Worm (Caenorhabditis elegans): ENCODE measurements around the gene mob-1.

The mob-1 gene

DNA sequence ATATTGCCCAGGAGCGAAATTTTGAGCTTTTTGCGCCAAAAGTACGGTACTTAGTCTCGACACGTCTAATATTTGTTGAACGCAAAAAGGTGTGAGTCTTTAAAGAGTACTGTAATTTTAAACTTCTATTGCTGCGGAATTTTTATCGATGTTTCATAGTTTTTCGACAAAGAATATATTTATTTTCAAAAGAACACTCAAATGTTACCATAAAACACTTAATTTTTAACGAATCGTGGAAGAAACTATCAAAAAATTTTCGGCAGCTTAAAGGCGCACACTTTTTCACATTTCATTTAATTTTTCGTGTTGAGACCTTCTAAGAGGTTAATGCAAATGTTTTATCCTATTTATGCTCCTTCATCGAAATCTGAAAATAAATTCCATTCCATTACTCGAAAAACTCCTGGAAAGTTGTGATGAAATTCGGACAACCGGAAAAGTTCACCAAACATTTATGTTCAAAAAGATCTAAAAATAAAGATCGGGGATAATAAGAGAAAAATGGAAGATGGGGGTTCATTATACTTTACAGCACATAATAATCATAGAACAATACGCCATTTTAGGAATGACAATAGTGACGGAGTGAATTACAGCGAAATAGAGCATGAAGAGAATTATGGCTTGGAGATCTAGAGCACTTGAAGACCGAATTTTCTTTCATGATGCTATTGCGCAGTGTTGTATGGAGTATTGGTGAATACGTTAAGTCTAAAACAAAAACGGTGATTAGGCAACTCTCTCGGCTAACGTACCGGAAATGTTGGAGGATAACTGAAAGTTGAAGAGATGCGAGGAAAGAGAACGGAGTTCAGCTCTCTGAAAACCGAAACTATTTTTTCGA, 40.1 kb upstream of the mob-1 start (continued):
- TF ChIP-seq K12H6.12 (tag; optimal IDR thresholded peaks at IDR 0.05) = no peak
- peak; percentile 79 for TF ChIP-seq hsf-1 (GFP tag; IDR thresholded peaks at IDR 0.05)
- peak; percentile 53 for TF ChIP-seq pha-4 (tag; optimal IDR thresholded peaks at IDR 0.05)
- no peak for TF ChIP-seq F57C9.4 (tag; optimal IDR thresholded peaks at IDR 0.05)
- no peak for TF ChIP-seq F10E7.11 (tag; optimal IDR thresholded peaks at IDR 0.05)
- TF ChIP-seq F49E8.2 (tag; optimal IDR thresholded peaks at IDR 0.05; ENCODE audit: insufficient read depth) = peak; percentile 89
- peak; percentile 31 for TF ChIP-seq madf-8 (GFP tag; conservative IDR thresholded peaks at IDR 0.05)
- TF ChIP-seq T26A5.8 (tag; optimal IDR thresholded peaks at IDR 0.05) = no peak
- no peak for TF ChIP-seq nhr-80 (tag; optimal IDR thresholded peaks at IDR 0.05)
- no peak for TF ChIP-seq ama-1 (optimal IDR thresholded peaks at IDR 0.05)
- TF ChIP-seq ama-1 (GFP tag; optimal IDR thresholded peaks at IDR 0.05) = peak; percentile 53 to 55
- TF ChIP-seq C06A6.2 (GFP tag; conservative IDR thresholded peaks at IDR 0.05) = no peak; the same call in 1 of the 2 replicates
- peak; percentile 46 for TF ChIP-seq tlf-1 (GFP tag; optimal IDR thresholded peaks at IDR 0.05)
- TF ChIP-seq zim-3 (tag; optimal IDR thresholded peaks at IDR 0.05) = no peak
- TF ChIP-seq bed-1 (GFP tag; IDR thresholded peaks at IDR 0.05) = no peak
- TF ChIP-seq ztf-18 (tag; optimal IDR thresholded peaks at IDR 0.05) = no peak
- TF ChIP-seq madf-3 (GFP tag; IDR thresholded peaks at IDR 0.05) = peak; percentile 64
- TF ChIP-seq atf-7 (tag; optimal IDR thresholded peaks at IDR 0.05) = peak; percentile 44
- TF ChIP-seq K11D2.4 (GFP tag; IDR thresholded peaks at IDR 0.05) = no peak
- no peak for TF ChIP-seq akir-1 (GFP tag; optimal IDR thresholded peaks at IDR 0.05)
- TF ChIP-seq let-607 (tag; optimal IDR thresholded peaks at IDR 0.05) = no peak
- peak; percentile 74 for TF ChIP-seq madf-6 (GFP tag; IDR thresholded peaks at IDR 0.05)
- peak; percentile 8 for TF ChIP-seq B0035.1 (tag; optimal IDR thresholded peaks at IDR 0.05)
- TF ChIP-seq T07F8.4 (tag; optimal IDR thresholded peaks at IDR 0.05) = no peak
- TF ChIP-seq Y95B8A.8 (GFP tag; IDR thresholded peaks at IDR 0.05) = peak; percentile 60; the same call in 1 of the 2 replicates
- TF ChIP-seq ceh-27 (GFP tag; optimal IDR thresholded peaks at IDR 0.05) = no peak
- peak; percentile 53 for TF ChIP-seq pbrm-1 (GFP tag; IDR thresholded peaks at IDR 0.05)
- no peak for TF ChIP-seq ccch-3 (GFP tag; optimal IDR thresholded peaks at IDR 0.05)
- no peak for TF ChIP-seq F37B4.10 (GFP tag; IDR thresholded peaks at IDR 0.05)
- TF ChIP-seq nfya-1 (tag; optimal IDR thresholded peaks at IDR 0.05; ENCODE audit: borderline replicate concordance, insufficient read depth) = no peak
- TF ChIP-seq egrh-3 (GFP tag; IDR thresholded peaks at IDR 0.05) = no peak
- TF ChIP-seq hlh-26 (GFP tag; conservative IDR thresholded peaks at IDR 0.05) = no peak
- TF ChIP-seq dox-1 (GFP tag; IDR thresholded peaks at IDR 0.05) = 0 out of 2 replicates have a peak, but pooled peaks have one; percentile 22
- TF ChIP-seq B0336.3 (GFP tag; IDR thresholded peaks at IDR 0.05) = peak; percentile 72
- peak; percentile 12; the same call in 1 of the 2 replicates for TF ChIP-seq mcd-1 (GFP tag; IDR thresholded peaks at IDR 0.05)
- TF ChIP-seq sptf-2 (GFP tag; optimal IDR thresholded peaks at IDR 0.05) = no peak
- peak; percentile 27 for TF ChIP-seq lsl-1 (GFP tag; optimal IDR thresholded peaks at IDR 0.05)
- TF ChIP-seq Y79H2A.3 (GFP tag; conservative IDR thresholded peaks at IDR 0.05) = peak; percentile 92
- peak; percentile 14 for TF ChIP-seq chd-7 (tag; optimal IDR thresholded peaks at IDR 0.05)
- no peak for TF ChIP-seq lsy-27 (tag; optimal IDR thresholded peaks at IDR 0.05; ENCODE audit: borderline replicate concordance, insufficient read depth)
- no peak for TF ChIP-seq aptf-2 (GFP tag; conservative IDR thresholded peaks at IDR 0.05)
- TF ChIP-seq rcor-1 (GFP tag; IDR thresholded peaks at IDR 0.05) = peak; percentile 64
- TF ChIP-seq tbp1 (GFP tag; optimal IDR thresholded peaks at IDR 0.05) = peak; percentile 58
- TF ChIP-seq Y53F4B.3 (GFP tag; IDR thresholded peaks at IDR 0.05) = no peak
- TF ChIP-seq tbx-9 (tag; optimal IDR thresholded peaks at IDR 0.05; ENCODE audit: borderline replicate concordance) = no peak
- TF ChIP-seq xnd-1 (tag; optimal IDR thresholded peaks at IDR 0.05) = peak; percentile 33
- no peak for TF ChIP-seq ztf-22 (GFP tag; optimal IDR thresholded peaks at IDR 0.05)
